Fruit fly (Drosophila melanogaster) whole organism, embryonic: ENCODE measurements around the gene fkh.
A peak's percentile ranks its signal among the peaks of the same experiment; 100 is the strongest.

ENCODE experiments used
- B-H1 ChIP-seq: fragments of 200-800 bp; sonication (Bioruptor generic); IDR thresholded peaks from 3 replicates; pipeline ENCODE4 v1.3.6; 2022; ENCODE audit warnings: missing biosample characterization, missing genetic modification characterization
- CG1024 ChIP-seq: fragments of 200-800 bp; sonication (Bioruptor generic); IDR thresholded peaks from 2 replicates; pipeline ENCODE4 v1.3.6; 2022; ENCODE audit warnings: missing biosample characterization, missing genetic modification characterization
- CG13296 ChIP-seq: fragments of 200-800 bp; sonication (Bioruptor generic); optimal IDR thresholded peaks from 3 replicates; lab custom pipeline; 2018; ENCODE audit warnings: missing biosample characterization, mild to moderate bottlenecking, missing genetic modification characterization
- CG13424 ChIP-seq: fragments of 200-800 bp; sonication (Bioruptor generic); optimal IDR thresholded peaks from 2 replicates; lab custom pipeline; 2019; ENCODE audit warnings: missing biosample characterization, mild to moderate bottlenecking, missing genetic modification characterization, moderate library complexity
- CG13894 ChIP-seq: fragments of 200-800 bp; sonication (Bioruptor generic); optimal IDR thresholded peaks from 3 replicates; lab custom pipeline; 2018; ENCODE audit warnings: missing biosample characterization, mild to moderate bottlenecking, missing genetic modification characterization, moderate library complexity
- CG15011 ChIP-seq: fragments of 200-800 bp; sonication (Bioruptor generic); optimal IDR thresholded peaks from 3 replicates; lab custom pipeline; 2018; ENCODE audit warnings: missing biosample characterization, mild to moderate bottlenecking, missing genetic modification characterization
- CG15696 ChIP-seq: fragments of 200-800 bp; sonication (Bioruptor generic); optimal IDR thresholded peaks from 2 replicates; lab custom pipeline; 2019; ENCODE audit warnings: missing biosample characterization, mild to moderate bottlenecking, missing genetic modification characterization, moderate library complexity
- CG16779 ChIP-seq: fragments of 200-800 bp; sonication (Bioruptor generic); IDR thresholded peaks from 2 replicates; pipeline ENCODE4 v1.3.6; 2022; ENCODE audit warnings: missing biosample characterization, missing genetic modification characterization
- CG18262 ChIP-seq: fragments of 200-800 bp; optimal IDR thresholded peaks from 3 replicates; lab custom pipeline; 2019; ENCODE audit warnings: missing biosample characterization, mild to moderate bottlenecking, missing genetic modification characterization, moderate library complexity
- CG2199 ChIP-seq: fragments of 200-800 bp; sonication (Bioruptor generic); IDR thresholded peaks from 3 replicates; pipeline ENCODE4 v1.3.6; 2022; ENCODE audit warnings: missing biosample characterization, missing genetic modification characterization
- CG30431 ChIP-seq: fragments of 200-800 bp; sonication (Bioruptor generic); optimal IDR thresholded peaks from 2 replicates; lab custom pipeline; 2017; ENCODE audit warnings: missing biosample characterization, missing genetic modification characterization
- CG32772 ChIP-seq: fragments of 200-800 bp; sonication (Bioruptor generic); IDR thresholded peaks from 2 replicates; pipeline ENCODE4 v1.3.6; 2022; ENCODE audit warnings: missing biosample characterization, missing genetic modification characterization
- CG4730 ChIP-seq: fragments of 200-800 bp; sonication (Bioruptor generic); IDR thresholded peaks from 2 replicates; pipeline ENCODE4 v1.3.6; 2022; ENCODE audit warnings: missing biosample characterization, missing genetic modification characterization
- CG6689 ChIP-seq: fragments of 200-800 bp; sonication (Bioruptor generic); IDR thresholded peaks from 2 replicates; pipeline ENCODE4 v1.3.6; 2022; ENCODE audit warnings: missing biosample characterization, missing genetic modification characterization
- CG7556 ChIP-seq: fragments of 200-800 bp; sonication (Bioruptor generic); optimal IDR thresholded peaks from 2 replicates; lab custom pipeline; 2017; ENCODE audit warnings: missing biosample characterization, mild to moderate bottlenecking, missing genetic modification characterization
- CG8944 ChIP-seq: fragments of 200-800 bp; sonication (Bioruptor generic); optimal IDR thresholded peaks from 3 replicates; lab custom pipeline; 2016; ENCODE audit warnings: missing biosample characterization, missing genetic modification characterization
- CG9609 ChIP-seq: fragments of 200-800 bp; sonication (Bioruptor generic); optimal IDR thresholded peaks from 3 replicates; lab custom pipeline; 2016; ENCODE audit warnings: missing biosample characterization, missing genetic modification characterization
- D19A ChIP-seq: fragments of 200-800 bp; optimal IDR thresholded peaks from 3 replicates; lab custom pipeline; 2019; ENCODE audit warnings: missing biosample characterization, mild to moderate bottlenecking, missing genetic modification characterization, moderate library complexity
- Dip2 ChIP-seq: fragments of 200-800 bp; sonication (Bioruptor generic); IDR thresholded peaks from 2 replicates; pipeline ENCODE4 v1.3.6; 2022; ENCODE audit warnings: missing biosample characterization, missing genetic modification characterization
- Dp ChIP-seq: fragments of 200-800 bp; sonication (Bioruptor generic); optimal IDR thresholded peaks from 2 replicates; lab custom pipeline; 2018; ENCODE audit warnings: missing biosample characterization, mild to moderate bottlenecking, missing genetic modification characterization, moderate library complexity
- Ets97D ChIP-seq: fragments of 200-800 bp; sonication (Bioruptor generic); optimal IDR thresholded peaks from 3 replicates; lab custom pipeline; 2016; ENCODE audit warnings: missing biosample characterization, missing genetic modification characterization
- Fer3 ChIP-seq: fragments of 200-800 bp; sonication (Bioruptor generic); optimal IDR thresholded peaks from 2 replicates; lab custom pipeline; 2018; ENCODE audit warnings: missing biosample characterization, mild to moderate bottlenecking, missing genetic modification characterization, moderate library complexity
- GATAe ChIP-seq: fragments of 200-800 bp; sonication (Bioruptor generic); conservative IDR thresholded peaks from 2 replicates; pipeline ENCODE4 v1.3.6; 2022; ENCODE audit warnings: missing biosample characterization, missing genetic modification characterization
- Gug ChIP-seq: fragments of 200-800 bp; sonication (Bioruptor generic); IDR thresholded peaks from 4 replicates; pipeline ENCODE4 v1.3.6; 2022; ENCODE audit warnings: missing biosample characterization, missing genetic modification characterization
- H15 ChIP-seq: fragments of 200-800 bp; sonication (Bioruptor generic); IDR thresholded peaks from 3 replicates; pipeline ENCODE4 v1.3.6; 2022; ENCODE audit warnings: missing biosample characterization, missing genetic modification characterization
- HLH54F ChIP-seq: fragments of 200-800 bp; sonication (Bioruptor generic); optimal IDR thresholded peaks from 3 replicates; lab custom pipeline; 2016; ENCODE audit warnings: missing biosample characterization, missing genetic modification characterization
- Hr51 ChIP-seq, 2 experiments: fragments of 200-800 bp; sonication (Bioruptor generic); optimal IDR thresholded peaks; 2 replicates in 1 of 2; 3 replicates in 1 of 2; lab custom pipeline; 2016 to 2018; ENCODE audit warnings: missing biosample characterization in 2 of 2, missing genetic modification characterization in 2 of 2, mild to moderate bottlenecking in 1 of 2, moderate library complexity in 1 of 2
- PHDP ChIP-seq: fragments of 200-800 bp; sonication (Bioruptor generic); optimal IDR thresholded peaks from 3 replicates; lab custom pipeline; 2018; ENCODE audit warnings: missing biosample characterization, mild to moderate bottlenecking, missing genetic modification characterization, moderate library complexity
- Side ChIP-seq: fragments of 200-800 bp; sonication (Bioruptor generic); optimal IDR thresholded peaks from 2 replicates; lab custom pipeline; 2016; ENCODE audit warnings: missing biosample characterization, missing genetic modification characterization
- Sin3A ChIP-seq: fragments of >200 bp; optimal IDR thresholded peaks from 2 replicates; lab custom pipeline; 2018
- Six4 ChIP-seq: fragments of 200-800 bp; sonication (Bioruptor generic); optimal IDR thresholded peaks from 2 replicates; lab custom pipeline; 2016; ENCODE audit warnings: missing biosample characterization, missing genetic modification characterization
- Sry-δ ChIP-seq: fragments of 200-800 bp; sonication (Bioruptor generic); optimal IDR thresholded peaks from 2 replicates; lab custom pipeline; 2016; ENCODE audit warnings: missing biosample characterization, missing genetic modification characterization
- YL-1 ChIP-seq: fragments of 200-800 bp; sonication (Bioruptor generic); optimal IDR thresholded peaks from 3 replicates; lab custom pipeline; 2017; ENCODE audit warnings: missing biosample characterization, mild to moderate bottlenecking, missing genetic modification characterization
- chinmo ChIP-seq: fragments of 200-800 bp; sonication (Bioruptor generic); IDR thresholded peaks from 4 replicates; pipeline ENCODE4 v1.3.6; 2022; ENCODE audit warnings: missing biosample characterization, missing genetic modification characterization; ENCODE audit not compliant: partially characterized antibody
- dpn ChIP-seq, 2 experiments: fragments of 200-800 bp; sonication (Bioruptor generic); optimal IDR thresholded peaks; 3 replicates each; lab custom pipeline; 2016; ENCODE audit warnings: missing biosample characterization in 2 of 2, missing genetic modification characterization in 2 of 2
- esg ChIP-seq: fragments of 200-800 bp; sonication (Bioruptor generic); conservative IDR thresholded peaks from 2 replicates; pipeline ENCODE4 v1.3.6; 2022; ENCODE audit warnings: missing biosample characterization, missing genetic modification characterization
- ewg ChIP-seq: fragments of 200-800 bp; sonication (Bioruptor generic); optimal IDR thresholded peaks from 3 replicates; lab custom pipeline; 2017; ENCODE audit warnings: mild to moderate bottlenecking, missing biosample characterization, missing genetic modification reagents, missing genetic modification characterization
- gsb-n ChIP-seq: fragments of 200-800 bp; sonication (Bioruptor generic); optimal IDR thresholded peaks from 3 replicates; lab custom pipeline; 2018; ENCODE audit warnings: missing biosample characterization, mild to moderate bottlenecking, missing genetic modification characterization
- hbn ChIP-seq: fragments of 200-800 bp; sonication (Bioruptor generic); IDR thresholded peaks from 2 replicates; pipeline ENCODE4 v1.3.6; 2022; ENCODE audit warnings: missing biosample characterization, missing genetic modification characterization; ENCODE audit not compliant: partially characterized antibody
- lab ChIP-seq: fragments of 200-800 bp; sonication (Bioruptor generic); optimal IDR thresholded peaks from 3 replicates; lab custom pipeline; 2017; ENCODE audit warnings: missing biosample characterization, missing genetic modification characterization, mild to moderate bottlenecking, moderate library complexity, missing genetic modification reagents
- mam ChIP-seq: fragments of 200-800 bp; sonication (Bioruptor generic); optimal IDR thresholded peaks from 3 replicates; lab custom pipeline; 2016; ENCODE audit warnings: missing biosample characterization, missing genetic modification characterization
- nau ChIP-seq: fragments of 200-800 bp; sonication (Bioruptor generic); optimal IDR thresholded peaks from 3 replicates; lab custom pipeline; 2017; ENCODE audit warnings: missing biosample characterization, mild to moderate bottlenecking, missing genetic modification characterization, missing genetic modification reagents
- pb ChIP-seq: fragments of 200-800 bp; sonication (Bioruptor generic); optimal IDR thresholded peaks from 3 replicates; lab custom pipeline; 2016; ENCODE audit warnings: missing biosample characterization, missing genetic modification characterization
- sisA ChIP-seq: fragments of 200-800 bp; sonication (Bioruptor generic); IDR thresholded peaks from 2 replicates; pipeline ENCODE4 v1.3.6; 2022; ENCODE audit warnings: missing biosample characterization, missing genetic modification characterization
- slbo ChIP-seq: fragments of 200-800 bp; sonication (Bioruptor generic); IDR thresholded peaks from 2 replicates; pipeline ENCODE4 v1.3.6; 2022; ENCODE audit warnings: missing biosample characterization, missing genetic modification characterization
- sr ChIP-seq: fragments of 200-800 bp; sonication (Bioruptor generic); IDR thresholded peaks from 3 replicates; pipeline ENCODE4 v1.3.6; 2022; ENCODE audit warnings: missing biosample characterization, missing genetic modification characterization
- sug ChIP-seq: fragments of 200-800 bp; optimal IDR thresholded peaks from 2 replicates; lab custom pipeline; 2019; ENCODE audit warnings: missing biosample characterization, mild to moderate bottlenecking, missing genetic modification characterization, moderate library complexity
- tup ChIP-seq: fragments of 200-800 bp; sonication (Bioruptor generic); optimal IDR thresholded peaks from 2 replicates; lab custom pipeline; 2016; ENCODE audit warnings: missing biosample characterization, mild to moderate bottlenecking, missing genetic modification characterization, moderate library complexity
- unpg ChIP-seq: fragments of 200-800 bp; sonication (Bioruptor generic); optimal IDR thresholded peaks from 3 replicates; lab custom pipeline; 2018; ENCODE audit warnings: missing biosample characterization, mild to moderate bottlenecking, missing genetic modification characterization, moderate library complexity

The fkh gene

DNA sequence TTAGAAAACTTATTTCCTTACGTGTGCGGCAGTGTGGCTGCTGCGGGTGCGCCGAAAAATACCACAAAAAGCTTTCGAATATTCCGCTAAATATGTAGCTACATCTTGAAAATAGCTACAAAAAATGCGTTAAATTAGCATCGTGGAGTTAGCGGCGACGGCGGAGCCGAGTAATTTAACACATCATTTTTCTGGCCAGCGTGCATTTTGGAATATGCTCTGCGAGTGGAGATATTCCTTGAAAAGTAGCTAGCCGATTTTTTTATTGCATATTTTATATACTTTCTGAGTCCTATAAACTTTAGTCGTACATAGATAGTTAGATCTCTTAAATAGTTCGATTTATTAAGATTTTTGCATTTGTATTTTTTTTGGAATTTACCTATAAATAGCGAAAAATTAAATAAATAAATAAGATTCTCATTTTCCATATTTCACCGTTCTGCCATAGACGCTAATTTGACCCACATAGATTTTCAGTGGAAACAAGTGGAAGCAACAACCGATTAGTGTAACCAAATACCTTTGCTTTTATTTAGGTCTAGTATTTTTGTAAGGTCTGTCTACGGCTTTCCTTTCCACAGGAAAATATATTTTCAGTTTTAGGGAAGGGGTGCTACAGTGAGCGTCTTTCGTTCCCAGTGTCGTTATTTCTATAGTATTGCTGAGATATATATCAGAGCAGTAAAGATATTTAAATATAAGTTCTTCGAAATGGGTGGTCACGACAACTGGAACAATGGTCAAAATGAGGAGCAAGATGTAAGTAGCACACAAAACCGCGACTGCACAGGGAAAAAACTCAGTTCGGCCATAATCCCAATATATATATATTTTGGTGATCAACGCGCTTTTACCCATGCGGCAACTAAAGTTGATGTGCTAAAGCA, 14.4 kb upstream of the fkh start, which contains the start of the genes Noa36 and Hrb98DE (continued):
- TF ChIP-seq Dip2 (GFP tag; lab: Robert Waterston, UW): no peak
- TF ChIP-seq nau (GFP tag; lab: Kevin White, UChicago): no peak
- no peak for TF ChIP-seq Six4 (GFP tag; lab: Kevin White, UChicago)
- TF ChIP-seq sr (GFP tag; lab: Robert Waterston, UW): no peak
- peak; percentile 49; the same call in 1 of the 2 replicates for TF ChIP-seq sisA (GFP tag; lab: Robert Waterston, UW)
- peak; percentile 40; the same call in 1 of the 2 replicates for TF ChIP-seq CG32772 (GFP tag; lab: Robert Waterston, UW)
- peak; percentile 43 for TF ChIP-seq esg (GFP tag; lab: Robert Waterston, UW)
- TF ChIP-seq hbn: no peak
- no peak for TF ChIP-seq Side (GFP tag; lab: Kevin White, UChicago)
- peak in 1 of 2 experiments; percentile 4 for TF ChIP-seq dpn (GFP tag; optimal IDR thresholded peaks at IDR 0.05; lab: Kevin White, UChicago)
- TF ChIP-seq Sry-δ (GFP tag; lab: Kevin White, UChicago): peak; percentile 16
- TF ChIP-seq Hr51 (GFP tag; optimal IDR thresholded peaks at IDR 0.05; lab: Kevin White, UChicago): no peak
- TF ChIP-seq YL-1 (GFP tag; lab: Kevin White, UChicago): peak; percentile 41
- peak; percentile 40 for TF ChIP-seq CG13424 (tag; lab: Kevin White, UChicago)
- TF ChIP-seq mam: peak; percentile 51
- TF ChIP-seq H15: peak; percentile 30; the same call in 1 of the 3 replicates
- peak; percentile 49 for TF ChIP-seq sug (tag; lab: Kevin White, UChicago)
- TF ChIP-seq Sin3A (lab: Kevin White, UChicago): peak; percentile 46
- TF ChIP-seq GATAe: no peak
- peak; percentile 33 for TF ChIP-seq CG15696
- TF ChIP-seq Gug (GFP tag; lab: Robert Waterston, UW): peak; percentile 76; the same call in 3 of the 4 replicates
- TF ChIP-seq gsb-n (tag; lab: Kevin White, UChicago): no peak
- no peak for TF ChIP-seq CG30431 (GFP tag; lab: Kevin White, UChicago)
- peak; percentile 17 for TF ChIP-seq CG9609 (GFP tag; lab: Kevin White, UChicago)
- TF ChIP-seq CG7556 (GFP tag; lab: Kevin White, UChicago): no peak
- no peak for TF ChIP-seq D19A (tag; lab: Kevin White, UChicago)
- no peak for TF ChIP-seq CG16779
- TF ChIP-seq CG13296 (GFP tag; lab: Kevin White, UChicago): no peak
- no peak for TF ChIP-seq chinmo (GFP tag; lab: Robert Waterston, UW)
- peak; percentile 42 for TF ChIP-seq lab (GFP tag; lab: Kevin White, UChicago)
- TF ChIP-seq Dp (GFP tag; lab: Kevin White, UChicago): no peak
- TF ChIP-seq CG13894 (tag; lab: Kevin White, UChicago): no peak
- TF ChIP-seq Ets97D (GFP tag; lab: Kevin White, UChicago): no peak
- TF ChIP-seq pb (GFP tag; lab: Kevin White, UChicago): no peak
- TF ChIP-seq unpg (GFP tag; lab: Kevin White, UChicago): no peak
- no peak for TF ChIP-seq B-H1 (GFP tag; lab: Robert Waterston, UW)
- TF ChIP-seq CG4730 (GFP tag; lab: Robert Waterston, UW): no peak
- TF ChIP-seq PHDP (tag; lab: Kevin White, UChicago): peak; percentile 20
- TF ChIP-seq slbo (GFP tag; lab: Robert Waterston, UW): peak; percentile 81
- TF ChIP-seq ewg (GFP tag; lab: Kevin White, UChicago): peak; percentile 26
- peak; percentile 16 for TF ChIP-seq CG18262 (tag; lab: Kevin White, UChicago)
- TF ChIP-seq tup: no peak
- TF ChIP-seq CG2199 (GFP tag; lab: Robert Waterston, UW): no peak
- TF ChIP-seq HLH54F (GFP tag; lab: Kevin White, UChicago): peak; percentile 48
- peak; percentile 58 for TF ChIP-seq CG6689 (GFP tag; lab: Robert Waterston, UW)
- no peak for TF ChIP-seq CG1024 (GFP tag; lab: Robert Waterston, UW)
- peak; percentile 14 for TF ChIP-seq CG8944
- peak; percentile 10 for TF ChIP-seq Fer3 (tag; lab: Kevin White, UChicago)
- no peak for TF ChIP-seq CG15011 (GFP tag; lab: Kevin White, UChicago)
